Worm (Caenorhabditis elegans) whole organism, early embryonic: Measurements from ENCODE around the gene str-162.

Source experiments
- B0310.2 ChIP-seq: sonication (generic microtip); optimal IDR thresholded peaks from 2 replicates; lab custom pipeline; 2016; ENCODE audit warnings: mild to moderate bottlenecking, missing genetic modification characterization, missing compliant biosample characterization
- F13C5.2 ChIP-seq: sonication (generic microtip); optimal IDR thresholded peaks from 2 replicates; lab custom pipeline; 2017; ENCODE audit warnings: mild to moderate bottlenecking, missing genetic modification characterization, inconsistent platforms, missing compliant biosample characterization
- aly-1 ChIP-seq: sonication (generic microtip); optimal IDR thresholded peaks from 2 replicates; lab custom pipeline; 2016; ENCODE audit warnings: missing genetic modification characterization, missing compliant biosample characterization
- ama-1 ChIP-seq: fragments of 150-350 bp; optimal IDR thresholded peaks from 2 replicates; lab custom pipeline; 2014
- ceh-13 ChIP-seq: fragments of 200-800 bp; sonication (Bioruptor generic); optimal IDR thresholded peaks from 2 replicates; lab custom pipeline; 2018; ENCODE audit warnings: mild to moderate bottlenecking, missing genetic modification characterization, missing compliant biosample characterization
- ceh-36 ChIP-seq: sonication (generic microtip); optimal IDR thresholded peaks from 2 replicates; lab custom pipeline; 2016; ENCODE audit warnings: missing genetic modification characterization, inconsistent platforms, missing compliant biosample characterization
- ets-7 ChIP-seq: sonication (generic microtip); optimal IDR thresholded peaks from 2 replicates; lab custom pipeline; 2016; ENCODE audit warnings: missing genotype, missing genetic modification characterization, missing compliant biosample characterization
- flt-1 ChIP-seq: fragments of 200-800 bp; sonication (Bioruptor generic); IDR thresholded peaks from 2 replicates; pipeline ENCODE4 v1.3.6; 2022; ENCODE audit warnings: missing genetic modification characterization, missing compliant biosample characterization
- hmbx-1 ChIP-seq: sonication (generic microtip); optimal IDR thresholded peaks from 2 replicates; lab custom pipeline; 2016; ENCODE audit warnings: mild to moderate bottlenecking, missing genetic modification characterization, missing compliant biosample characterization
- hmg-4 ChIP-seq: fragments of 200-800 bp; sonication (Bioruptor generic); optimal IDR thresholded peaks from 2 replicates; lab custom pipeline; 2018; ENCODE audit warnings: mild to moderate bottlenecking, missing genetic modification characterization, missing compliant biosample characterization
- hnd-1 ChIP-seq: sonication (generic microtip); optimal IDR thresholded peaks from 2 replicates; lab custom pipeline; 2016; ENCODE audit warnings: missing genetic modification characterization, missing compliant biosample characterization
- pes-1 ChIP-seq: fragments of 200-800 bp; sonication (Bioruptor generic); IDR thresholded peaks from 2 replicates; pipeline ENCODE4 v1.3.6; 2022; ENCODE audit warnings: missing genetic modification reagents, missing genetic modification characterization, missing compliant biosample characterization
- scrt-1 ChIP-seq: fragments of 200-800 bp; sonication (Bioruptor generic); IDR thresholded peaks from 2 replicates; pipeline ENCODE4 v1.3.6; 2022; ENCODE audit warnings: missing genetic modification characterization, missing compliant biosample characterization
- sea-1 ChIP-seq: fragments of 200-800 bp; sonication (Bioruptor generic); conservative IDR thresholded peaks from 2 replicates; pipeline ENCODE4 v1.3.6; 2022; ENCODE audit warnings: missing genetic modification characterization, missing compliant biosample characterization
- tbx-11 ChIP-seq: fragments of 200-800 bp; sonication (Bioruptor generic); IDR thresholded peaks from 2 replicates; pipeline ENCODE4 v1.3.6; 2022; ENCODE audit warnings: missing genetic modification characterization, missing compliant biosample characterization
- tbx-37 ChIP-seq: fragments of 200-800 bp; sonication (Bioruptor generic); conservative IDR thresholded peaks from 2 replicates; pipeline ENCODE4 v1.3.6; 2022; ENCODE audit warnings: missing genetic modification reagents, missing genetic modification characterization, missing compliant biosample characterization
- tra-4 ChIP-seq: sonication (generic microtip); optimal IDR thresholded peaks from 2 replicates; lab custom pipeline; 2017; ENCODE audit warnings: missing genetic modification characterization, missing compliant biosample characterization

The str-162 gene

DNA sequence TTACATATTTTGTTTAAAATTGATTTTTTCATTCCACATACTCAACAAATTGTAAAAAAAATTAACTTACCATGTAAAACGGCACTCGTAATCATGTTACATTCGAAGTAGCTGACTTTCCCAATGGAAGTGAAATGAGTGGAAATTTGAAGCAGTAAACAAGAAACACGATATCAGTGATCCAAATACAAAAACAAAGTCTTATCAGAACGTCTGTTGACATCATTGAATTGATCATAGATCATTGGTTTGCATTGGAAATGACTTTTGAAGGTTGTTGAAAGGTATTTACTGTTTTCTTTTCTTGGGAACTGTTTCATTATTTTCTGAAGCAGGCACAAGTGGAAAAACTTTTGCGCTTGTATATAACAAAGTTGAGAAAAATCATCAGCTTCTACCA lies 16.2 kb upstream of the str-162 start, which contains the start of gene Y9C9A.16:
Gene Y9C9A.16, minus strand, starts transcription at position 131 of the 400 bp plus-strand sequence.
- TF ChIP-seq ceh-36 (tag; lab: Kevin White, UChicago) (no peak), sea-1 (GFP tag; lab: Robert Waterston, UW) (no peak), tra-4 (no peak), ama-1 (lab: Kevin White, UChicago) (no peak), F13C5.2 (tag; lab: Kevin White, UChicago) (no peak), aly-1 (no peak), hmg-4 (GFP tag; lab: Kevin White, UChicago) (no peak), hmbx-1 (tag; lab: Kevin White, UChicago) (no peak), tbx-37 (no peak), scrt-1 (GFP tag; lab: Robert Waterston, UW) (no peak)

DNA sequence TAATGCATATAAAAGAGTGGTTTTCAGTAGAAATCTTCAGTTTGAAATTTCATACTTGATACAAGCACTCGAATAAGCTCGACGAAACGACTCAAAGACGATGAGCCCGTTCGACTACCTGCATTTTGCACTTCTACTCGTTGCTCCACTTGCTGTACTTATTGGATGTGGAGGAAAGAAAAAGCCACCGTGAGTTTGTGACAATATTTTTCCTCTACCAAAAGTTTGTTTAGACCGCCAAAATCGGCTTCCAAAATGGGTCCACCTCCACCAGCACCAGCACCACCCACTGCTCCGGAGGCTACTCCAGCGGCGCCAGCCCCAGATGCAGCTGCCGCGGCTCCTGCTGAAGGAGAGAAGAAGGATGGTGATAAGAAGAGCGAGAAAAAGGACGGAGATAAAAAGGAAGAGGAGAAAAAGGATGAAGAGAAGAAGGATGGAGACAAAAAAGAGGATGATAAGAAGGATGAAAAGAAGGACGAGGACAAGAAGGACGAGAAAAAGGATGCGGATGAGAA lies 15.0 kb upstream of the str-162 start, which contains the start of gene E03H12.5:
Gene E03H12.5, plus strand, starts transcription at position 51 of the 518 bp plus-strand sequence.
- TF ChIP-seq flt-1 (GFP tag; lab: Robert Waterston, UW) (no peak), ama-1 (lab: Kevin White, UChicago) (no peak), scrt-1 (GFP tag; lab: Robert Waterston, UW) (no peak), ceh-13 (GFP tag; lab: Kevin White, UChicago) (no peak), tbx-11 (GFP tag; lab: Robert Waterston, UW) (no peak), tra-4 (no peak), sea-1 (GFP tag; lab: Robert Waterston, UW) (no peak), tbx-37 (no peak), aly-1 (no peak), hnd-1 (tag; lab: Kevin White, UChicago) (no peak), hmbx-1 (tag; lab: Kevin White, UChicago) (no peak)

DNA sequence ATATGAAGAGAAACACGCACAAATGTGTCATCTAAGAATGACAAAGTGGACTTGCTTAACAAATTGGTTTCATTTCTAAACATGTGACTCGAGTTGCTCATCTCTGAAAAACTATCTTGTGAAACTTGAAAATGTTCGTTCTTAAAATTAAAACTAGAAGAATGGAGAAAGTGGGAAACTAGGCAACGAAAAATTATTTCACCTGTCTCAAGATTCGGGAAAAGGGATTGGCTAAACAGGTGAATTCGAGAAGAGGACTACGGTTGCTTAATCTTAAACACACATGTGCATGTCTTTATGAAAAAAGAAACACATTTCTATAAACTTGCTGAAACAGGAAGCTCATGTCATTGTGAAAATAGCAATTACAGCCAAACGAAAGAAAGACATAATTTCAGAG lies 11.2 kb upstream of the str-162 start, which contains the start of gene srz-24:
Gene srz-24, minus strand, starts transcription at position 101 of the 400 bp plus-strand sequence.
- TF ChIP-seq ama-1 (lab: Kevin White, UChicago), result no peak
- no peak for TF ChIP-seq tbx-37
- TF ChIP-seq scrt-1 (GFP tag; lab: Robert Waterston, UW), result no peak
- no peak for TF ChIP-seq hmg-4 (GFP tag; lab: Kevin White, UChicago)
- no peak for TF ChIP-seq ceh-36 (tag; lab: Kevin White, UChicago)
- TF ChIP-seq pes-1 (GFP tag; lab: Robert Waterston, UW), result no peak
- TF ChIP-seq flt-1 (GFP tag; lab: Robert Waterston, UW), result no peak
- TF ChIP-seq F13C5.2 (tag; lab: Kevin White, UChicago), result no peak
- no peak for TF ChIP-seq aly-1
- no peak for TF ChIP-seq B0310.2 (tag; lab: Kevin White, UChicago)
- no peak for TF ChIP-seq ets-7
- no peak for TF ChIP-seq tbx-11 (GFP tag; lab: Robert Waterston, UW)
- no peak for TF ChIP-seq ceh-13 (GFP tag; lab: Kevin White, UChicago)
- no peak for TF ChIP-seq hnd-1 (tag; lab: Kevin White, UChicago)
- no peak for TF ChIP-seq tra-4
- no peak for TF ChIP-seq sea-1 (GFP tag; lab: Robert Waterston, UW)
- TF ChIP-seq hmbx-1 (tag; lab: Kevin White, UChicago), result no peak

DNA sequence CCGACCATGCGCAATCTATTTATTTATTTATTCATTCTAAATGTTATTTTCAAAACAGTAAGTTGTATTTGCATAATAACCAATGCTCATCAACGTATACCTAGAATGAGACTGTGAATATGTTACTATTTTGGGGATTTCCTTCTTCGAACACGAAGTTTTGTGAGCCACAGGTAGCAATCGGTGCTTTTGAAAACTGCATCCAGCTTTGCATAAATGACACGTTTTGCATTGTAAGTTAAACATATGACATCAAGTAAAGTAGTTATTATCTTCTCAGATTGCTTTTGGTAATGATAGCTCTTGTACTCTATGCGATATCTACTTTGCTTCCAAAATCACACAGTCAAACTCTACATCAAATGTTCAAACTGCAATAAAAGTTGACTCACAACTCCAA lies 9.7 kb upstream of the str-162 start, which contains the start of gene E03H12.4:
Gene E03H12.4, plus strand, starts transcription at position 120 of the 400 bp plus-strand sequence.
- TF ChIP-seq scrt-1 (GFP tag; lab: Robert Waterston, UW) (no peak), hnd-1 (tag; lab: Kevin White, UChicago) (no peak), hmbx-1 (tag; lab: Kevin White, UChicago) (no peak), ceh-13 (GFP tag; lab: Kevin White, UChicago) (no peak), ceh-36 (tag; lab: Kevin White, UChicago) (no peak), aly-1 (no peak), tbx-11 (GFP tag; lab: Robert Waterston, UW) (no peak), F13C5.2 (tag; lab: Kevin White, UChicago) (no peak), tra-4 (no peak), hmg-4 (GFP tag; lab: Kevin White, UChicago) (no peak), ets-7 (no peak), pes-1 (GFP tag; lab: Robert Waterston, UW) (no peak), flt-1 (GFP tag; lab: Robert Waterston, UW) (no peak)

DNA sequence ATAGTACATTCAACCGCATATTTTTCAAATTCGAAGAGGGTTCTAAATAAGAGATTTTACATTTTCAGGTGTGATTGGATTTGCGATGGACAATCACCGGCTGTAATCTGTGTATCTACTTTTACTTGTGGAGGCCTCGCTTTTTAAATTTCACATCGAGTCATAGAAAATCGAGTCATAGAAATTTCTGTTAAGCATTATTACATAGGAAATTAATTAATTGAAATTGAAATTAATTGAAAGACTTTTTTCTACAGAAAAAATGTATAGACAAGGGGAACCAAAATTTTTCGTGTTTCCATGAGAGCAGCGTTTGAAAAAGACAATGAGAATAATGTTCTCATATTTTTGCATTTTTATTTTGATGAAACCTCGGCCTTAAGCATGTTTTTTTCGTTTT lies 8.4 kb upstream of the str-162 start, which contains the start of gene clec-176:
Gene clec-176, plus strand, starts transcription at position 301 of the 400 bp plus-strand sequence.
- TF ChIP-seq hnd-1 (tag; lab: Kevin White, UChicago) (no peak), B0310.2 (tag; lab: Kevin White, UChicago) (no peak), pes-1 (GFP tag; lab: Robert Waterston, UW) (no peak), sea-1 (GFP tag; lab: Robert Waterston, UW) (no peak)

DNA sequence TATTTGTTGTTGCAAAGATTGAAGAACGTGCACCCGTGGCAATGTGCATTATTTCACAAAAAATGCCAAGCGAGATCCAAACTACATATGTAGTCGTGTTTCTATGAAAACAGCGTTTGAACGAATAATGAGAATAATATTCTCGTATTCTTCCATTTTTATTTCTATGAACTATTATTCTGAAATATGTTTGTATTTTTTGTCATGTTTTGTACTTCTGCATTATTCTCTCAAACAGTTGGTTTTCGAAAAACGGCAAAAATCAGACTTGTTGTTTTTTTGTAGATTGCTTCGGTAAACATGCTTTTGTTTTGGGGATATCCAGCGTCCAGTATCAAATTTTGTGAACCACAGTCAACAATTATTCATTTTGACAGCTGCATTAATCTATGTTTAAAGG lies 5.9 kb upstream of the str-162 start, which contains the start of gene clec-177:
Gene clec-177, plus strand, starts transcription at position 301 of the 400 bp plus-strand sequence.
- TF ChIP-seq hmg-4 (GFP tag; lab: Kevin White, UChicago) (no peak), hnd-1 (tag; lab: Kevin White, UChicago) (no peak), tbx-11 (GFP tag; lab: Robert Waterston, UW) (no peak), flt-1 (GFP tag; lab: Robert Waterston, UW) (no peak), F13C5.2 (tag; lab: Kevin White, UChicago) (no peak), ceh-13 (GFP tag; lab: Kevin White, UChicago) (no peak)

DNA sequence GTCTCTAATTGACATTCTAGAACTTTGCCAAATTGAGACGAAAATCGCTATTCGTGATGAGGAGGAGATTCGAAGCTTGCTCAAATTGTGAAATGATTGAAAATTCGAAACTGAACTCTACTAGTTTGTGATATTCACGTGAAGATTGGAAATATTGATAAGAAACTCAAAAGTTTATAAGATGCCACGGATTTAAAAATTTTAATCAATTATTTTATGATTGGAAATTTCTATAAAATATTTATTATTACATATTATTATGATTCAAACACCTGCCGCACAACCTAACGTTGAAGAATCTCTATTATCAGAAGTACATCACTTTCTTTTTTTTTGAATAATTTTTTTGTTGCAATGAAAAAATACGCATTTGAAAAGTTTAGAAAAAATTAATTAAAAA lies 3.7 kb upstream of the str-162 start, which contains the start of gene E03H12.7:
Gene E03H12.7, minus strand, starts transcription at position 101 of the 400 bp plus-strand sequence.
- TF ChIP-seq hnd-1 (tag; lab: Kevin White, UChicago), result no peak
- no peak for TF ChIP-seq sea-1 (GFP tag; lab: Robert Waterston, UW)
- no peak for TF ChIP-seq ceh-13 (GFP tag; lab: Kevin White, UChicago)
- no peak for TF ChIP-seq scrt-1 (GFP tag; lab: Robert Waterston, UW)
- TF ChIP-seq hmg-4 (GFP tag; lab: Kevin White, UChicago), result no peak
- no peak for TF ChIP-seq ceh-36 (tag; lab: Kevin White, UChicago)
- no peak for TF ChIP-seq aly-1
- TF ChIP-seq hmbx-1 (tag; lab: Kevin White, UChicago), result no peak
- TF ChIP-seq F13C5.2 (tag; lab: Kevin White, UChicago), result no peak
- TF ChIP-seq flt-1 (GFP tag; lab: Robert Waterston, UW), result no peak
- TF ChIP-seq ama-1 (lab: Kevin White, UChicago), result no peak
- TF ChIP-seq tbx-11 (GFP tag; lab: Robert Waterston, UW), result no peak
- no peak for TF ChIP-seq ets-7
- no peak for TF ChIP-seq pes-1 (GFP tag; lab: Robert Waterston, UW)
- TF ChIP-seq B0310.2 (tag; lab: Kevin White, UChicago), result no peak
- TF ChIP-seq tra-4, result no peak
- TF ChIP-seq tbx-37, result no peak
